Worm (Caenorhabditis elegans) whole organism, L1 larva: ENCODE data around the gene fbxa-160.
"Not testable (repeated sequence)": the region's sequence is repeated elsewhere in the genome, so short reads cannot be mapped to it uniquely, and the experiment has no call there.

ENCODE experiments used
- alr-1 ChIP-seq: fragments of 200-800 bp; sonication (Bioruptor generic); optimal IDR thresholded peaks from 2 replicates; lab custom pipeline; 2018; ENCODE audit warnings: borderline replicate concordance, mild to moderate bottlenecking, missing genetic modification characterization, missing compliant biosample characterization
- ama-1 ChIP-seq: fragments of 150-350 bp; optimal IDR thresholded peaks from 2 replicates; lab custom pipeline; 2014
- ceh-82 ChIP-seq, 3 experiments: fragments of 150-350 bp in 1 of 3; sonication (generic microtip) in 2 of 3; optimal IDR thresholded peaks; 2 replicates each; lab custom pipeline; 2014 to 2017; ENCODE audit warnings: missing biosample characterization in 3 of 3, missing genetic modification characterization in 3 of 3
- dpl-1 ChIP-seq, 3 experiments: fragments of 150-350 bp in 2 of 3; sonication (generic microtip) in 1 of 3; optimal IDR thresholded peaks; 2 replicates each; lab custom pipeline; 2014 to 2017; ENCODE audit warnings: missing biosample characterization in 3 of 3, missing genetic modification characterization in 3 of 3, missing genetic modification reagents in 3 of 3
- efl-3 ChIP-seq: fragments of 200-800 bp; sonication (Bioruptor generic); optimal IDR thresholded peaks from 2 replicates; lab custom pipeline; 2018; ENCODE audit warnings: mild to moderate bottlenecking, missing genetic modification characterization, missing compliant biosample characterization
- egl-13 ChIP-seq: sonication (generic microtip); optimal IDR thresholded peaks from 2 replicates; lab custom pipeline; 2016; ENCODE audit warnings: missing genotype, missing genetic modification reagents, missing genetic modification characterization, missing compliant biosample characterization
- elt-2 ChIP-seq: sonication (generic microtip); optimal IDR thresholded peaks from 2 replicates; lab custom pipeline; 2016; ENCODE audit warnings: missing genetic modification characterization, mild to moderate bottlenecking, inconsistent platforms, missing compliant biosample characterization, missing genetic modification reagents
- fkh-8 ChIP-seq: sonication (generic microtip); optimal IDR thresholded peaks from 2 replicates; lab custom pipeline; 2016; ENCODE audit warnings: mild to moderate bottlenecking, missing genetic modification characterization, missing compliant biosample characterization
- grh-1 ChIP-seq: fragments of 200-800 bp; sonication (Bioruptor generic); IDR thresholded peaks from 2 replicates; pipeline ENCODE4 v1.3.6; 2022; ENCODE audit warnings: missing genetic modification reagents, missing genetic modification characterization, missing compliant biosample characterization
- hlh-17 ChIP-seq: fragments of 200-800 bp; sonication (Bioruptor generic); optimal IDR thresholded peaks from 2 replicates; lab custom pipeline; 2018; ENCODE audit warnings: missing genetic modification characterization, mild to moderate bottlenecking, missing compliant biosample characterization, moderate library complexity, borderline replicate concordance
- hlh-4 ChIP-seq: sonication (generic microtip); optimal IDR thresholded peaks from 2 replicates; lab custom pipeline; 2016; ENCODE audit warnings: mild to moderate bottlenecking, missing genetic modification characterization, missing compliant biosample characterization
- irx-1 ChIP-seq: sonication (generic microtip); optimal IDR thresholded peaks from 2 replicates; lab custom pipeline; 2016; ENCODE audit warnings: missing genetic modification characterization, missing compliant biosample characterization
- jun-1 ChIP-seq: fragments of 150-350 bp; optimal IDR thresholded peaks from 2 replicates; lab custom pipeline; 2014; ENCODE audit warnings: missing biosample characterization, missing genetic modification reagents, missing genetic modification characterization
- lin-13 ChIP-seq: fragments of 150-350 bp; optimal IDR thresholded peaks from 2 replicates; lab custom pipeline; 2014; ENCODE audit warnings: missing biosample characterization, missing genetic modification reagents, missing genetic modification characterization
- lin-35 ChIP-seq, 2 experiments: fragments of 150-350 bp; optimal IDR thresholded peaks; 2 replicates each; lab custom pipeline; 2014; ENCODE audit warnings: missing biosample characterization in 2 of 2, missing genetic modification characterization in 2 of 2, missing genetic modification reagents in 2 of 2
- mab-9 ChIP-seq: fragments of 200-800 bp; sonication (Bioruptor generic); IDR thresholded peaks from 2 replicates; pipeline ENCODE4 v1.3.6; 2022; ENCODE audit warnings: missing genetic modification reagents, missing genetic modification characterization, missing compliant biosample characterization
- mef-2 ChIP-seq: fragments of 150-350 bp; optimal IDR thresholded peaks from 2 replicates; lab custom pipeline; 2014; ENCODE audit warnings: missing biosample characterization, missing genetic modification characterization
- mep-1 ChIP-seq: fragments of 150-350 bp; optimal IDR thresholded peaks from 2 replicates; lab custom pipeline; 2014; ENCODE audit warnings: missing biosample characterization, missing genetic modification characterization
- nhr-237 ChIP-seq: fragments of 150-350 bp; optimal IDR thresholded peaks from 2 replicates; lab custom pipeline; 2014; ENCODE audit warnings: missing biosample characterization, missing genetic modification characterization
- nhr-28 ChIP-seq: fragments of 150-350 bp; optimal IDR thresholded peaks from 2 replicates; lab custom pipeline; 2014; ENCODE audit warnings: missing biosample characterization, missing genetic modification characterization
- nhr-77 ChIP-seq: fragments of 150-350 bp; optimal IDR thresholded peaks from 2 replicates; lab custom pipeline; 2014; ENCODE audit warnings: missing biosample characterization, missing genetic modification characterization
- nhr-85 ChIP-seq: sonication (generic microtip); peaks from one replicate; lab custom pipeline; 2016; ENCODE audit warnings: missing genetic modification characterization, inconsistent platforms, missing compliant biosample characterization
- pax-3 ChIP-seq: fragments of 200-800 bp; sonication (Bioruptor generic); optimal IDR thresholded peaks from 2 replicates; lab custom pipeline; 2018; ENCODE audit warnings: mild to moderate bottlenecking, missing genetic modification characterization, moderate library complexity, missing compliant biosample characterization
- pqm-1 ChIP-seq: sonication (generic microtip); optimal IDR thresholded peaks from 3 replicates; lab custom pipeline; 2017; ENCODE audit warnings: missing biosample characterization, missing genetic modification characterization
- rnt-1 ChIP-seq: sonication (generic microtip); optimal IDR thresholded peaks from 2 replicates; lab custom pipeline; 2016; ENCODE audit warnings: mild to moderate bottlenecking, missing genetic modification characterization, moderate library complexity, missing compliant biosample characterization
- unc-30 ChIP-seq: sonication (generic microtip); optimal IDR thresholded peaks from 2 replicates; lab custom pipeline; 2017; ENCODE audit warnings: missing biosample characterization, missing genetic modification characterization
- unc-62 ChIP-seq: fragments of 150-350 bp; optimal IDR thresholded peaks from 2 replicates; lab custom pipeline; 2014; ENCODE audit warnings: missing biosample characterization, missing genetic modification reagents, missing genetic modification characterization
- unc-86 ChIP-seq: sonication (generic microtip); optimal IDR thresholded peaks from 2 replicates; lab custom pipeline; 2016; ENCODE audit warnings: missing genetic modification characterization, missing compliant biosample characterization
- ztf-4 ChIP-seq: fragments of 150-350 bp; optimal IDR thresholded peaks from 2 replicates; lab custom pipeline; 2014; ENCODE audit warnings: missing biosample characterization, missing genetic modification characterization

fbxa-160 gene

ce11 chrII:1650502-1650901, 26.0 kb upstream of the fbxa-160 start, which contains the start of gene fbxb-20 (continued):
- no peak for TF ChIP-seq hlh-17

- TF ChIP-seq dpl-1 (GFP tag; optimal IDR thresholded peaks at IDR 0.05; lab: Kevin White, UChicago) (no peak), alr-1 (tag; lab: Kevin White, UChicago) (no peak), lin-35 (GFP tag; optimal IDR thresholded peaks at IDR 0.05; lab: Kevin White, UChicago) (no peak), ama-1 (lab: Kevin White, UChicago) (no peak), irx-1 (no peak), pqm-1 (no peak), hlh-4 (tag; lab: Kevin White, UChicago) (no peak), jun-1 (no peak), rnt-1 (no peak)
- TF ChIP-seq, all 84 proteins: peak for 0
Observed at ce11 chrII:1648768-1649167, 24.3 kb upstream of the fbxa-160 start, which contains the start of gene fbxb-21. TSS of gene fbxb-21 (minus strand) at chrII:1648868.

ce11 chrII:1646199-1646598, 21.7 kb upstream of the fbxa-160 start, which contains the start of gene ZC204.17:
TSS of gene ZC204.17 (minus strand) at chrII:1646299.
- TF ChIP-seq ceh-82 (tag; optimal IDR thresholded peaks at IDR 0.05; lab: Kevin White, UChicago) (no peak), hlh-4 (tag; lab: Kevin White, UChicago) (no peak)

- TF ChIP-seq lin-13 (GFP tag; lab: Kevin White, UChicago) (no peak), nhr-237 (tag; lab: Kevin White, UChicago) (no peak), nhr-77 (tag; lab: Kevin White, UChicago) (no peak), unc-62 (GFP tag; lab: Kevin White, UChicago) (no peak), nhr-28 (no peak), pax-3 (tag; lab: Kevin White, UChicago) (no peak), mab-9 (no peak), mef-2 (tag; lab: Kevin White, UChicago) (no peak)
Observed at ce11 chrII:1644777-1645348, 20.4 kb upstream of the fbxa-160 start, which contains the start of gene ZC204.6. TSS of gene ZC204.6 (minus strand) at chrII:1644827.

- no peak for TF ChIP-seq grh-1 (GFP tag; lab: Robert Waterston, UW)
- no peak for TF ChIP-seq lin-13 (GFP tag; lab: Kevin White, UChicago)
- TF ChIP-seq unc-86 (tag; lab: Kevin White, UChicago): no peak
- peak; percentile 62 for TF ChIP-seq fkh-8
- TF ChIP-seq unc-30: no peak
- no peak for TF ChIP-seq ztf-4 (tag; lab: Kevin White, UChicago)
- no peak for TF ChIP-seq egl-13
- TF ChIP-seq nhr-85: no peak
Observed at ce11 chrII:1640496-1640895, 16.0 kb upstream of the fbxa-160 start, which contains the start of gene srh-72. TSS of gene srh-72 (minus strand) at chrII:1640596.

- not testable (repeated sequence) for TF ChIP-seq mep-1; efl-3 (GFP tag; lab: Kevin White, UChicago); egl-13
Observed at ce11 chrII:1636392-1636791, 11.9 kb upstream of the fbxa-160 start, which contains the start of gene srg-20. TSS of gene srg-20 (plus strand) at chrII:1636692.

ce11 chrII:1635969-1636368, 11.5 kb upstream of the fbxa-160 start:
- TF ChIP-seq jun-1: peak; percentile 15
- TF ChIP-seq elt-2 (tag; lab: Kevin White, UChicago): peak; percentile 90
- no peak for TF ChIP-seq fkh-8
- TF ChIP-seq, all 84 proteins: peak for 2
